Fruit fly (Drosophila melanogaster): ENCODE results near the gene loh.

Gene loh

DNA sequence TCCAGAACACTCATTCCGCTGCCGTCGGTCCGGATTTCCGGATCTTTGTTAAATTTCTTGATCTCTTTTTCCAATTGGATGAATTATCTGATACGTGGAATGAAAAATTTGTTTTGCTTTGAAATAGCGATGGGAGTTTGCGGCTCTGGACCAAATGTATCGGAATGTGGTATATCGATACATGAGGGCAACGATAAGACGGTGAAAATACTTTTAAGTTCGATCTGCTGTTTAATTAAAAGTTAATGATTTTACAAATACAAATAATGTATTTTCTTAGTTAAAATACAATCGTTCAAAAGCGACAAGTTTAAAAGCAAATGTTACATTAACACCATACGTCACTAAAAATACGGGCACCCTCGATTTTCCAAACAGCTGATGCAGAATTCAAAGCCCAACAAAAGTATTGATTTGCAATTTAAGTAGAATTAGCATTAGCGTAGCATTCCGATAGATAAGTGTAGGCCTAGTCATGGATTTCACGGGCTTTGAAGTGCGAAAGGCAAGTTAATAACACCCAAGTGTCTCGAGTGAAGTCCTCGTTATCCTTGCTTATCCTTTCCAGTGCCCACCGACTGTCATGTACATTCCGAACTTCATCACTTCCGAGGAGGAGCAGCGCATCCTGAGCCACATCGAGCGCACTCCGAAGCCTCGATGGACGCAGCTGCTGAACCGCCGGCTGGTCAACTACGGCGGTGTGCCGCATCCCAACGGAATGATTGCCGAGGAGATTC, 46.3 kb downstream of the loh start, which contains the start of the genes Cog4 and CG6144 (continued):
- TF ChIP-seq fd102C (GFP tag; optimal IDR thresholded peaks at IDR 0.05), result no peak
- TF ChIP-seq CG34224 (GFP tag; IDR thresholded peaks at IDR 0.05; ENCODE audit: partially characterized antibody), result peak; percentile 82
- 0 out of 3 replicates have a peak, but pooled peaks have one; percentile 43 for TF ChIP-seq zfh1 (GFP tag; IDR thresholded peaks at IDR 0.05)
- TF ChIP-seq CG9932 (GFP tag; IDR thresholded peaks at IDR 0.05), result peak; percentile 80
- peak; percentile 21; the same call in 1 of the 2 replicates for TF ChIP-seq CG32532 (GFP tag; IDR thresholded peaks at IDR 0.05)
- TF ChIP-seq CG1024 (GFP tag; IDR thresholded peaks at IDR 0.05), result no peak
- TF ChIP-seq eyg (GFP tag; optimal IDR thresholded peaks at IDR 0.05), result no peak
- peak; percentile 3 for TF ChIP-seq CHES-1-like (GFP tag; optimal IDR thresholded peaks at IDR 0.05)
- no peak for TF ChIP-seq gsb-n (tag; optimal IDR thresholded peaks at IDR 0.05)
- peak; percentile 68; the same call in 2 of the 3 replicates for TF ChIP-seq Dbx (GFP tag; IDR thresholded peaks at IDR 0.05)
- no peak for TF ChIP-seq CG18764 (GFP tag; optimal IDR thresholded peaks at IDR 0.05)
- no peak for TF ChIP-seq CG6854 (GFP tag; optimal IDR thresholded peaks at IDR 0.05)
- no peak for TF ChIP-seq CG10654 (GFP tag; optimal IDR thresholded peaks at IDR 0.05)
- TF ChIP-seq CG16863 (GFP tag; optimal IDR thresholded peaks at IDR 0.05), result peak; percentile 21
- TF ChIP-seq CG12391 (tag; optimal IDR thresholded peaks at IDR 0.05), result peak; percentile 54
- no peak for TF ChIP-seq CG4854 (GFP tag; optimal IDR thresholded peaks at IDR 0.05)
- TF ChIP-seq hb (GFP tag; IDR thresholded peaks at IDR 0.05; ENCODE audit: partially characterized antibody), result peak; percentile 27; the same call in 2 of the 3 replicates
- peak; percentile 72 for TF ChIP-seq CG14014 (GFP tag; IDR thresholded peaks at IDR 0.05)
- peak; percentile 84 for TF ChIP-seq row (GFP tag; IDR thresholded peaks at IDR 0.05)
- TF ChIP-seq CG6272 (GFP tag; IDR thresholded peaks at IDR 0.05), result no peak
- TF ChIP-seq crp (GFP tag; optimal IDR thresholded peaks at IDR 0.05), result peak; percentile 68 to 95
- peak; percentile 91 for TF ChIP-seq CG3995 (GFP tag; optimal IDR thresholded peaks at IDR 0.05)
- TF ChIP-seq bab2 (GFP tag; optimal IDR thresholded peaks at IDR 0.05), result peak; percentile 18
- 0 out of 2 replicates have a peak, but pooled peaks have one; percentile 5 for TF ChIP-seq ap (GFP tag; IDR thresholded peaks at IDR 0.05)
- no peak for TF ChIP-seq ro (GFP tag; IDR thresholded peaks at IDR 0.05)
- TF ChIP-seq Camta (GFP tag; optimal IDR thresholded peaks at IDR 0.05), result no peak
- no peak for TF ChIP-seq CG3065 (GFP tag; optimal IDR thresholded peaks at IDR 0.05)
- TF ChIP-seq esg (GFP tag; conservative IDR thresholded peaks at IDR 0.05), result 0 out of 2 replicates have a peak, but pooled peaks have one; percentile 7
- TF ChIP-seq Hsf (GFP tag; optimal IDR thresholded peaks at IDR 0.05), result peak; percentile 29
- peak; percentile 51; the same call in 1 of the 2 replicates for TF ChIP-seq slbo (GFP tag; IDR thresholded peaks at IDR 0.05)
- peak; percentile 87 for TF ChIP-seq MBD-R2 (GFP tag; IDR thresholded peaks at IDR 0.05)
- peak; percentile 77 for TF ChIP-seq amos (GFP tag; IDR thresholded peaks at IDR 0.05; ENCODE audit: partially characterized antibody)
- TF ChIP-seq sima (GFP tag; optimal IDR thresholded peaks at IDR 0.05), result no peak
- no peak for TF ChIP-seq grau (tag; optimal IDR thresholded peaks at IDR 0.05)
- no peak for TF ChIP-seq Ets65A (GFP tag)
- peak; percentile 63 for TF ChIP-seq CG2129 (GFP tag; IDR thresholded peaks at IDR 0.05; ENCODE audit: partially characterized antibody)
- no peak for TF ChIP-seq CG11085 (GFP tag; IDR thresholded peaks at IDR 0.05)
- no peak for TF ChIP-seq CG16815 (GFP tag; optimal IDR thresholded peaks at IDR 0.05)
- no peak for TF ChIP-seq CG13296 (GFP tag; optimal IDR thresholded peaks at IDR 0.05)
- no peak for TF ChIP-seq pan (optimal IDR thresholded peaks at IDR 0.05)
- TF ChIP-seq pan (GFP tag; optimal IDR thresholded peaks at IDR 0.05 in 1 of 2, IDR thresholded peaks at IDR 0.05 in 1 of 2), result peak in 1 of 2 experiments; percentile 34
- TF ChIP-seq CG6689 (GFP tag; IDR thresholded peaks at IDR 0.05), result peak; percentile 63
- no peak for TF ChIP-seq tx (GFP tag; optimal IDR thresholded peaks at IDR 0.05)
- no peak for TF ChIP-seq CG32767 (GFP tag; IDR thresholded peaks at IDR 0.05)
- TF ChIP-seq sisA (GFP tag; IDR thresholded peaks at IDR 0.05), result peak; percentile 21; the same call in 1 of the 2 replicates
- no peak for TF ChIP-seq luna (GFP tag; optimal IDR thresholded peaks at IDR 0.05)
- peak; percentile 60 for TF ChIP-seq lilli (GFP tag; optimal IDR thresholded peaks at IDR 0.05)
- TF ChIP-seq lbe (GFP tag; optimal IDR thresholded peaks at IDR 0.05), result no peak
- peak; percentile 80 for TF ChIP-seq Dref (GFP tag; IDR thresholded peaks at IDR 0.05)
- peak; percentile 99 for TF ChIP-seq nerfin-1 (tag; optimal IDR thresholded peaks at IDR 0.05)
